Fruit fly (Drosophila melanogaster): ENCODE measurements around the gene CCT4.

Gene CCT4

DNA sequence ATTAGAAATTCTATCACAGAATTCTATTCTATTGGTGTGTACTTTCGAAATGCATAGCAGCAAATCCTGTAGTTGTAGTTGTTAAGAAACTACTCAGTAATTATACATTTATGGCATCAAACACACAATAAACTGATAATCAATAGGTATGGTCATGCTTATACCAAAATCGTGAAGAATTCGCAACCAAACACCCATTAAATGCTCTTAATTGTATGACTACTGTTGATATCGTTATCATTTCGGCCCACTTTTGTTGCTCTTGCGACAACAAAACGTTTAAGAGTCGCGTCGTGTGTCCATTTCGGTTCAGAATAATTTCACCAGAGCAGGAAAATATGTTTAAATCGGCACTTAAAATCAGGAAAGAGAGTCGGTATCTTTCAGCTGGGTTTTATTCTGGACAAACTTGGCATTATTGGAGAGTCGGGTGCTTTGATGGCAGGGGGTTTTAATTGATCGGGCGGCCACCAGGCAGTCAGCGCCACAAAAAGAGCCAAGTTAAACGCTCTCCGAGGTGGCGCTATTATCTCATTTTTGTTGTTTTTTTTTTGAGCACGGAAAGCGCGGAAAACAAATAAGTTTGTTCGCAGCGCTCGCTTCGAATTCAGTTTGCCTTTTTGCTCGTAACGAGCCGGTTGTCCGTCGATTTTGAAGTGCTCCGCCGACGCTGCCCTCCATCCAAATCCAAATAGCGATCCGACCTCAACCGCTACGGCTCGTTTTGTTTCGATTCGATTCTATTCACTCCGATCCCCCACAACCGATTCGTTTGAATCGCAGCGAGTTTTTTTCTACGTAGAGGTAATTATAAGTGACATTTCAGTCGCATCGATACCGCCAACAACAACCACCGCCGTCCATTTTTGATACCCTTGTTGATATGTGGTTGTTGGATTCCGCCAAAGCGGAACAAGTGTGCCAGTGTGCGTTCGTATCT, 26.0 kb upstream of the CCT4 start, which contains the start of gene MRP (continued):
- TF ChIP-seq vvl (GFP tag; IDR thresholded peaks at IDR 0.05) (peak; percentile 25; the same call in 1 of the 2 replicates), NfI (GFP tag; optimal IDR thresholded peaks at IDR 0.05) (peak; percentile 6), Spps (tag; optimal IDR thresholded peaks at IDR 0.05) (no peak), CG9932 (GFP tag; IDR thresholded peaks at IDR 0.05) (peak; percentile 31; the same call in 1 of the 2 replicates), pnt (GFP tag; optimal IDR thresholded peaks at IDR 0.05) (no peak), CG30403 (GFP tag; optimal IDR thresholded peaks at IDR 0.05) (no peak), slbo (GFP tag; IDR thresholded peaks at IDR 0.05) (peak; percentile 32), CG2120 (GFP tag; optimal IDR thresholded peaks at IDR 0.05) (no peak), fd64A (GFP tag; optimal IDR thresholded peaks at IDR 0.05) (no peak), twi (tag; optimal IDR thresholded peaks at IDR 0.05) (no peak), CG5180 (GFP tag; optimal IDR thresholded peaks at IDR 0.05) (peak; percentile 60), CkIIα-i1 (GFP tag; IDR thresholded peaks at IDR 0.05) (no peak), CG2712 (tag; optimal IDR thresholded peaks at IDR 0.05) (no peak), pum (GFP tag; optimal IDR thresholded peaks at IDR 0.05) (no peak), CG3847 (GFP tag; IDR thresholded peaks at IDR 0.05) (0 out of 2 replicates have a peak, but pooled peaks have one; percentile 21), lab (GFP tag; optimal IDR thresholded peaks at IDR 0.05) (peak; percentile 51), ERR (GFP tag; optimal IDR thresholded peaks at IDR 0.05) (no peak), CG10654 (GFP tag; optimal IDR thresholded peaks at IDR 0.05) (no peak)

DNA sequence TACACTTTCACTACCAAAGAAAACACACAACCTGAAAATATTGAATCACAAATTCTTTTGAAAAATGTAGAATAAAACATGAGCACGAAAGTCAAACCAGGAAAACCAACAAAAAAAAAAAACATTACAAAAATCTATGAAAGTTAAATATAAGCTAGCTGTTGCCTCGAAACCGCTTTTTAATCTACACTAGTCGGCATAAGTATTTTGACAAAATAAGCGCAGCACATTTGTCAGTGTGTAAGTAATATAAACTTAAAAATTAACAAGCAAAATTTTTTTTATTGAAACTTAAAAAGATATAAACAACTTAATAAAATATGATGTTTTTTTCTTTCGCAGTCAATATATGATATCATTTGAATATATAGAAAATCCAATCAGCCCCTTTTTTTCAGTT, 20.1 kb upstream of the CCT4 start, which contains the start of gene CG5787:
Gene CG5787 (minus strand): TSS at position 101 of the 400 bp plus-strand sequence.
- TF ChIP-seq fd3F (GFP tag; optimal IDR thresholded peaks at IDR 0.05) (no peak), CG8388 (GFP tag; optimal IDR thresholded peaks at IDR 0.05) (peak; percentile 19), gce (GFP tag; IDR thresholded peaks at IDR 0.05) (no peak), sens (GFP tag) (peak; percentile 39), Hr39 (optimal IDR thresholded peaks at IDR 0.05) (no peak), croc (GFP tag; conservative IDR thresholded peaks at IDR 0.05) (no peak)

dm6 chr2L:12712255-12712654, 19.5 kb upstream of the CCT4 start:
- TF ChIP-seq Dek (tag; optimal IDR thresholded peaks at IDR 0.05) (no peak), CG17612 (GFP tag; IDR thresholded peaks at IDR 0.05) (no peak), CG7372 (GFP tag; IDR thresholded peaks at IDR 0.05) (no peak), CG8765 (GFP tag; IDR thresholded peaks at IDR 0.05) (no peak), Chrac-16 (GFP tag; optimal IDR thresholded peaks at IDR 0.05) (peak; percentile 2), kni (GFP tag; optimal IDR thresholded peaks at IDR 0.05) (no peak), mam (GFP tag; optimal IDR thresholded peaks at IDR 0.05) (peak; percentile 6), org-1 (GFP tag; optimal IDR thresholded peaks at IDR 0.05) (no peak), Taf1 (GFP tag; IDR thresholded peaks at IDR 0.05) (no peak), crc (GFP tag; optimal IDR thresholded peaks at IDR 0.05) (no peak), HLH4C (GFP tag; IDR thresholded peaks at IDR 0.05; ENCODE audit: partially characterized antibody) (no peak; the same call in 2 of the 3 replicates), gsb (GFP tag; IDR thresholded peaks at IDR 0.05) (no peak), CG1647 (GFP tag; optimal IDR thresholded peaks at IDR 0.05) (no peak), sens (GFP tag) (peak; percentile 41), Asciz (GFP tag; optimal IDR thresholded peaks at IDR 0.05) (no peak), Sry-β (GFP tag; optimal IDR thresholded peaks at IDR 0.05) (no peak), ro (GFP tag; IDR thresholded peaks at IDR 0.05) (no peak), row (GFP tag; IDR thresholded peaks at IDR 0.05) (peak; percentile 40; the same call in 1 of the 3 replicates), CG17361 (GFP tag; IDR thresholded peaks at IDR 0.05) (no peak), Sry-δ (GFP tag; optimal IDR thresholded peaks at IDR 0.05) (peak; percentile 6), Mes4 (GFP tag; optimal IDR thresholded peaks at IDR 0.05) (no peak), vfl (GFP tag; optimal IDR thresholded peaks at IDR 0.05) (no peak), pita (GFP tag; optimal IDR thresholded peaks at IDR 0.05) (no peak), CG18619 (GFP tag; optimal IDR thresholded peaks at IDR 0.05) (no peak), nom (GFP tag; optimal IDR thresholded peaks at IDR 0.05) (no peak)

Data from whole organism, embryonic.